Fruit fly (Drosophila melanogaster) whole organism, embryonic: ENCODE measurements around the gene mib2.

Experiments
- BEAF-32 ChIP-seq: fragments of 200-800 bp; sonication (Bioruptor generic); optimal IDR thresholded peaks from 3 replicates; lab custom pipeline; 2017; ENCODE audit warnings: missing biosample characterization, missing genetic modification characterization, mild to moderate bottlenecking, moderate library complexity, missing genetic modification reagents
- CG10321 ChIP-seq: fragments of 200-800 bp; sonication (Bioruptor generic); IDR thresholded peaks from 2 replicates; pipeline ENCODE4 v1.3.6; 2022; ENCODE audit warnings: missing biosample characterization, missing genetic modification characterization
- CG11456 ChIP-seq: fragments of 200-800 bp; sonication (Bioruptor generic); IDR thresholded peaks from 3 replicates; pipeline ENCODE4 v1.3.6; 2022; ENCODE audit warnings: missing biosample characterization, missing genetic modification characterization
- CG1603 ChIP-seq: fragments of 200-800 bp; sonication (Bioruptor generic); optimal IDR thresholded peaks from 2 replicates; lab custom pipeline; 2019; ENCODE audit warnings: missing biosample characterization, mild to moderate bottlenecking, missing genetic modification characterization, moderate library complexity
- CG17802 ChIP-seq: fragments of 200-800 bp; sonication (Bioruptor generic); optimal IDR thresholded peaks from 2 replicates; lab custom pipeline; 2018; ENCODE audit warnings: missing biosample characterization, mild to moderate bottlenecking, missing genetic modification characterization, moderate library complexity
- CG17912 ChIP-seq: fragments of 200-800 bp; sonication (Bioruptor generic); optimal IDR thresholded peaks from 2 replicates; lab custom pipeline; 2018; ENCODE audit warnings: missing biosample characterization, mild to moderate bottlenecking, missing genetic modification characterization
- CG1832 ChIP-seq: fragments of 200-800 bp; sonication (Bioruptor generic); optimal IDR thresholded peaks from 2 replicates; lab custom pipeline; 2017; ENCODE audit warnings: missing biosample characterization, mild to moderate bottlenecking, missing genetic modification characterization, inconsistent platforms
- CG2199 ChIP-seq: fragments of 200-800 bp; sonication (Bioruptor generic); IDR thresholded peaks from 3 replicates; pipeline ENCODE4 v1.3.6; 2022; ENCODE audit warnings: missing biosample characterization, missing genetic modification characterization
- CG30020 ChIP-seq: fragments of 200-800 bp; optimal IDR thresholded peaks from 2 replicates; lab custom pipeline; 2019; ENCODE audit warnings: missing biosample characterization, mild to moderate bottlenecking, missing genetic modification characterization, moderate library complexity
- CG31388 ChIP-seq: fragments of 200-800 bp; sonication (Bioruptor generic); optimal IDR thresholded peaks from 2 replicates; lab custom pipeline; 2016; ENCODE audit warnings: missing biosample characterization, missing genetic modification characterization
- CG32767 ChIP-seq: fragments of 200-800 bp; sonication (Bioruptor generic); IDR thresholded peaks from 2 replicates; pipeline ENCODE4 v1.3.6; 2022; ENCODE audit warnings: missing biosample characterization, missing genetic modification characterization
- CG43689 ChIP-seq: fragments of 200-800 bp; sonication (Bioruptor generic); IDR thresholded peaks from 2 replicates; pipeline ENCODE4 v1.3.6; 2022; ENCODE audit warnings: missing biosample characterization, missing genetic modification characterization
- CG4730 ChIP-seq: fragments of 200-800 bp; sonication (Bioruptor generic); IDR thresholded peaks from 2 replicates; pipeline ENCODE4 v1.3.6; 2022; ENCODE audit warnings: missing biosample characterization, missing genetic modification characterization
- CG6654 ChIP-seq: fragments of 200-800 bp; sonication (Bioruptor generic); optimal IDR thresholded peaks from 2 replicates; lab custom pipeline; 2017; ENCODE audit warnings: missing biosample characterization, mild to moderate bottlenecking, missing genetic modification characterization
- CG7271 ChIP-seq: fragments of 200-800 bp; sonication (Bioruptor generic); optimal IDR thresholded peaks from 2 replicates; lab custom pipeline; 2018; ENCODE audit warnings: missing biosample characterization, mild to moderate bottlenecking, missing genetic modification characterization, moderate library complexity
- CG7928 ChIP-seq: fragments of 200-800 bp; sonication (Bioruptor generic); optimal IDR thresholded peaks from 2 replicates; lab custom pipeline; 2017; ENCODE audit warnings: missing biosample characterization, mild to moderate bottlenecking, missing genetic modification characterization
- CG8281 ChIP-seq: fragments of 200-800 bp; sonication (Bioruptor generic); optimal IDR thresholded peaks from 2 replicates; lab custom pipeline; 2018; ENCODE audit warnings: missing biosample characterization, mild to moderate bottlenecking, missing genetic modification characterization, moderate library complexity
- CG9215 ChIP-seq: fragments of 200-800 bp; sonication (Bioruptor generic); IDR thresholded peaks from 2 replicates; pipeline ENCODE4 v1.3.6; 2022; ENCODE audit warnings: missing biosample characterization, missing genetic modification characterization
- CG9817 ChIP-seq: fragments of 200-800 bp; sonication (Bioruptor generic); optimal IDR thresholded peaks from 2 replicates; lab custom pipeline; 2018; ENCODE audit warnings: missing biosample characterization, mild to moderate bottlenecking, missing genetic modification characterization, moderate library complexity
- CTCF ChIP-seq: fragments of 200-800 bp; sonication (Bioruptor generic); optimal IDR thresholded peaks from 2 replicates; lab custom pipeline; 2017; ENCODE audit warnings: missing biosample characterization, mild to moderate bottlenecking, missing genetic modification characterization, moderate library complexity
- CoRest ChIP-seq: fragments of 200-800 bp; sonication (Bioruptor generic); optimal IDR thresholded peaks from 3 replicates; lab custom pipeline; 2018; ENCODE audit warnings: missing biosample characterization, mild to moderate bottlenecking, missing genetic modification characterization, moderate library complexity
- Dad ChIP-seq: fragments of 200-800 bp; sonication (Bioruptor generic); optimal IDR thresholded peaks from 3 replicates; lab custom pipeline; 2016; ENCODE audit warnings: missing biosample characterization, missing genetic modification characterization
- Dbx ChIP-seq: fragments of 200-800 bp; sonication (Bioruptor generic); IDR thresholded peaks from 3 replicates; pipeline ENCODE4 v1.3.6; 2022; ENCODE audit warnings: missing biosample characterization, missing genetic modification characterization
- Dip2 ChIP-seq: fragments of 200-800 bp; sonication (Bioruptor generic); IDR thresholded peaks from 2 replicates; pipeline ENCODE4 v1.3.6; 2022; ENCODE audit warnings: missing biosample characterization, missing genetic modification characterization
- Dp ChIP-seq: fragments of 200-800 bp; sonication (Bioruptor generic); optimal IDR thresholded peaks from 2 replicates; lab custom pipeline; 2018; ENCODE audit warnings: missing biosample characterization, mild to moderate bottlenecking, missing genetic modification characterization, moderate library complexity
- Hey ChIP-seq: fragments of 200-800 bp; sonication (Bioruptor generic); optimal IDR thresholded peaks from 3 replicates; lab custom pipeline; 2018; ENCODE audit warnings: missing biosample characterization, mild to moderate bottlenecking, missing genetic modification characterization
- Hr3 ChIP-seq: fragments of 200-800 bp; sonication (Bioruptor generic); optimal IDR thresholded peaks from 3 replicates; lab custom pipeline; 2016; ENCODE audit warnings: missing biosample characterization, missing genetic modification characterization
- MTF-1 ChIP-seq: fragments of 200-800 bp; sonication (Bioruptor generic); optimal IDR thresholded peaks from 2 replicates; lab custom pipeline; 2018; ENCODE audit warnings: missing biosample characterization, mild to moderate bottlenecking, missing genetic modification characterization, borderline replicate concordance
- Med ChIP-seq: fragments of 200-800 bp; sonication (Bioruptor generic); peaks from one replicate; lab custom pipeline; 2016; ENCODE audit warnings: missing biosample characterization, missing genetic modification characterization, mild to moderate bottlenecking, inconsistent platforms, moderate library complexity
- Mrtf ChIP-seq: fragments of 200-800 bp; sonication (Bioruptor generic); IDR thresholded peaks from 3 replicates; pipeline ENCODE4 v1.3.6; 2022; ENCODE audit warnings: missing biosample characterization, missing genetic modification characterization
- Myb ChIP-seq: fragments of 200-800 bp; sonication (Bioruptor generic); optimal IDR thresholded peaks from 2 replicates; lab custom pipeline; 2016; ENCODE audit warnings: missing biosample characterization, missing genetic modification characterization
- Spps ChIP-seq: fragments of 200-800 bp; sonication (Bioruptor generic); optimal IDR thresholded peaks from 2 replicates; lab custom pipeline; 2018; ENCODE audit warnings: missing biosample characterization, mild to moderate bottlenecking, missing genetic modification characterization
- Ssrp ChIP-seq: fragments of 200-800 bp; sonication (Bioruptor generic); optimal IDR thresholded peaks from 2 replicates; lab custom pipeline; 2018; ENCODE audit warnings: missing biosample characterization, mild to moderate bottlenecking, missing genetic modification characterization, moderate library complexity
- bab2 ChIP-seq: fragments of 200-800 bp; sonication (Bioruptor generic); optimal IDR thresholded peaks from 2 replicates; lab custom pipeline; 2016; ENCODE audit warnings: missing biosample characterization, missing genetic modification characterization
- bsh ChIP-seq, 2 experiments: fragments of 200-800 bp; sonication (Bioruptor generic); optimal IDR thresholded peaks; 2 replicates each; lab custom pipeline; 2017 to 2018; ENCODE audit warnings: mild to moderate bottlenecking in 2 of 2, missing biosample characterization in 2 of 2, missing genetic modification characterization in 2 of 2, moderate library complexity in 1 of 2
- cato ChIP-seq: fragments of 200-800 bp; sonication (Bioruptor generic); optimal IDR thresholded peaks from 2 replicates; lab custom pipeline; 2016; ENCODE audit warnings: missing biosample characterization, missing genetic modification characterization, borderline replicate concordance
- chif ChIP-seq, 2 experiments: fragments of 200-800 bp; sonication (Bioruptor generic); optimal IDR thresholded peaks; 3 replicates each; lab custom pipeline; 2016; ENCODE audit warnings: missing biosample characterization in 2 of 2, missing genetic modification characterization in 2 of 2
- da ChIP-seq: fragments of 200-800 bp; sonication (Bioruptor generic); optimal IDR thresholded peaks from 2 replicates; lab custom pipeline; 2016; ENCODE audit warnings: missing biosample characterization, missing genetic modification characterization
- danr ChIP-seq: fragments of 200-800 bp; sonication (Bioruptor generic); IDR thresholded peaks from 2 replicates; pipeline ENCODE4 v1.3.6; 2022; ENCODE audit warnings: missing biosample characterization, missing genetic modification characterization
- dati ChIP-seq: fragments of 200-800 bp; sonication (Bioruptor generic); IDR thresholded peaks from 2 replicates; pipeline ENCODE4 v1.3.6; 2022; ENCODE audit warnings: missing biosample characterization, missing genetic modification characterization
- emc ChIP-seq: fragments of 200-800 bp; sonication (Bioruptor generic); optimal IDR thresholded peaks from 2 replicates; lab custom pipeline; 2016; ENCODE audit warnings: missing biosample characterization, missing genetic modification characterization
- fd96Cb ChIP-seq: fragments of 200-800 bp; sonication (Bioruptor generic); optimal IDR thresholded peaks from 2 replicates; lab custom pipeline; 2018; ENCODE audit warnings: missing biosample characterization, mild to moderate bottlenecking, missing genetic modification characterization, moderate library complexity
- kay ChIP-seq: fragments of 200-800 bp; sonication (Bioruptor generic); optimal IDR thresholded peaks from 2 replicates; lab custom pipeline; 2016; ENCODE audit warnings: missing biosample characterization, missing genetic modification characterization
- lov ChIP-seq, 2 experiments: fragments of 200-800 bp in 1 of 2; fragments of >200 bp in 1 of 2; sonication (Bioruptor generic) in 1 of 2; IDR thresholded peaks in 1 of 2; optimal IDR thresholded peaks in 1 of 2; 2 replicates in 1 of 2; 3 replicates in 1 of 2; pipeline versions ENCODE4 v1.3.6 to Lab custom; 2017 to 2022; ENCODE audit warnings: missing biosample characterization in 1 of 2, missing genetic modification characterization in 1 of 2
- org-1 ChIP-seq: fragments of 200-800 bp; sonication (Bioruptor generic); optimal IDR thresholded peaks from 2 replicates; lab custom pipeline; 2017; ENCODE audit warnings: missing biosample characterization, missing genetic modification characterization
- scrt ChIP-seq: fragments of 200-800 bp; sonication (Bioruptor generic); optimal IDR thresholded peaks from 2 replicates; lab custom pipeline; 2018; ENCODE audit warnings: missing biosample characterization, mild to moderate bottlenecking, missing genetic modification characterization, moderate library complexity
- sima ChIP-seq: fragments of 200-800 bp; sonication (Bioruptor generic); optimal IDR thresholded peaks from 2 replicates; lab custom pipeline; 2016; ENCODE audit warnings: missing biosample characterization, missing genetic modification characterization
- twi ChIP-seq: fragments of 200-800 bp; optimal IDR thresholded peaks from 2 replicates; lab custom pipeline; 2019; ENCODE audit warnings: missing biosample characterization, mild to moderate bottlenecking, missing genetic modification characterization, moderate library complexity

mib2 gene

DNA sequence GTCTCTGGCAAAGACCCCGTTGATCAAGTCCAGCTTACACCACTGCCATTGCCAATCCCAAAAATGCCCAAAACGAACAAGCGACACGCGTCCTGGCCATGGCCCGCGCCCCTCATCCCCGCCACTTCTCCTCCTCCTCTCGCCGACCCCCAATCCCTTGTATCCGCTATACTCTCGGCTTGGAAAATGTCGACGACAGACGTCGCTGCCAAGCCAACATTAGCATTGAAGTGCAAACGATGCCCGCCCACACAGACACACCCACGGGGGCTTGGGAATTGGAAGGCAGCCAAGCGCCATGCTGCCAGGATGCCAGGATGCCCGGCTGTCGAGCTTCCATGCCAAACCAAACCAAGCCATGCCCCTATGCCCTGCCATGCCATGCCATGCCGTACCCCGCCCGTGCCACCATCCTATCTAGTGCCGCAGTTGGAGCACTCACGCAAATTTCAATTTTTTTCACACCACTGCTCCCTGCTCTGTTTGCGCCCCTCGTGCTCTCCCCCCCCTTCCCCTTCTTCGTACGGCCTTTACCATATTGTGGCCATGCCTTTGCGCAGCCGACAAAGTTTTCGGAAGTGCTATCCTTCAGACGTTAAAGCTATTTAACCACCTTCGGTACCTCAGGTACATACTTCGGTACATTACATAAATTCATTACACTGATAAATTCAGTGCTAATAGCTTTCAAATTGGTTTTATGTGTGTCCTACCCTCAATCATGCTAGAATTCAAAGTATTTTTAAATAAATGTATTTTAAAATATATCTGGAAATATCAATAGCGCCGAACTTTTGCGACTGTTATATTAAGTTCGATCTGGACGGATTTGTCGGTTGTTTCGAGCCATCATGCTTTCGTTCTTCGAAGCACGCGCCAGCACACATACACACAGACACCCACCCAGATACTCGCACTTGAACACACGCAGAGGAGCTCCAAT, 12.7 kb upstream of the mib2 start (continued):
- TF ChIP-seq CG4730 (0 out of 2 replicates have a peak, but pooled peaks have one; percentile 6), chif (GFP tag; optimal IDR thresholded peaks at IDR 0.05; lab: Kevin White, UChicago) (peak; percentile 1 to 50), CG9817 (tag; lab: Kevin White, UChicago) (peak; percentile 75), CG17912 (no peak), sima (GFP tag; lab: Kevin White, UChicago) (no peak), Dip2 (GFP tag; lab: Robert Waterston, UW) (no peak), bab2 (GFP tag; lab: Kevin White, UChicago) (peak; percentile 39), CG9215 (GFP tag; lab: Robert Waterston, UW) (peak; percentile 49; the same call in 1 of the 2 replicates), twi (peak; percentile 80), scrt (peak; percentile 72), CG43689 (GFP tag; lab: Robert Waterston, UW) (peak; percentile 31; the same call in 1 of the 2 replicates), bsh (GFP tag; optimal IDR thresholded peaks at IDR 0.05; lab: Kevin White, UChicago) (peak; percentile 81 to 82), CG7928 (peak; percentile 26), BEAF-32 (GFP tag; lab: Kevin White, UChicago) (no peak), CG30020 (peak; percentile 45), org-1 (peak; percentile 84), Mrtf (0 out of 3 replicates have a peak, but pooled peaks have one; percentile 26), Med (GFP tag; lab: Kevin White, UChicago) (peak; percentile 73), CG6654 (GFP tag; lab: Kevin White, UChicago) (peak; percentile 38), da (no peak), CG32767 (peak; percentile 74; the same call in 1 of the 2 replicates), CG8281 (tag; lab: Kevin White, UChicago) (peak; percentile 39), danr (peak; percentile 51; the same call in 1 of the 2 replicates), emc (GFP tag; lab: Kevin White, UChicago) (no peak), CG31388 (GFP tag; lab: Kevin White, UChicago) (no peak), CTCF (GFP tag; lab: Kevin White, UChicago) (no peak), kay (GFP tag; lab: Kevin White, UChicago) (peak; percentile 6), fd96Cb (tag; lab: Kevin White, UChicago) (peak; percentile 73), Dbx (GFP tag; lab: Robert Waterston, UW) (peak; percentile 69; the same call in 2 of the 3 replicates), CG10321 (no peak), CG17802 (tag; lab: Kevin White, UChicago) (peak; percentile 16), Hr3 (GFP tag; lab: Kevin White, UChicago) (peak; percentile 68), CG1603 (tag; lab: Kevin White, UChicago) (peak; percentile 53), CG7271 (tag; lab: Kevin White, UChicago) (no peak), dati (GFP tag; lab: Robert Waterston, UW) (no peak), Spps (peak; percentile 49), cato (peak; percentile 40), MTF-1 (no peak), lov (optimal IDR thresholded peaks at IDR 0.05; lab: Kevin White, UChicago) (no peak), lov (GFP tag; IDR thresholded peaks at IDR 0.05; lab: Robert Waterston, UW) (no peak), CG11456 (GFP tag; lab: Robert Waterston, UW) (peak; percentile 65), CoRest (peak; percentile 89), Dp (GFP tag; lab: Kevin White, UChicago) (no peak), Dad (GFP tag; lab: Kevin White, UChicago) (no peak), Ssrp (tag; lab: Kevin White, UChicago) (peak; percentile 77), Hey (tag; lab: Kevin White, UChicago) (peak; percentile 89), CG2199 (GFP tag; lab: Robert Waterston, UW) (0 out of 3 replicates have a peak, but pooled peaks have one; percentile 43), Myb (GFP tag; lab: Kevin White, UChicago) (peak; percentile 24), CG1832 (no peak)
